Fruit fly (Drosophila melanogaster): ENCODE measurements around the gene shps.

shps gene

dm6 chr3R:24283582-24284085 lies 4.3 kb downstream of the shps start, which contains the start of gene CG6356:
Gene CG6356, plus strand, starts transcription at chr3R:24283955.
- TF ChIP-seq CG6276 (GFP tag; optimal IDR thresholded peaks at IDR 0.05) (peak; percentile 79), CG9139 (GFP tag; optimal IDR thresholded peaks at IDR 0.05) (no peak), CG16779 (tag; optimal IDR thresholded peaks at IDR 0.05) (peak; percentile 42), svp (GFP tag) (peak; percentile 60), Sox14 (GFP tag; optimal IDR thresholded peaks at IDR 0.05) (no peak), CG8119 (GFP tag; IDR thresholded peaks at IDR 0.05) (peak; percentile 37; the same call in 1 of the 3 replicates), CG3032 (tag; optimal IDR thresholded peaks at IDR 0.05) (no peak), Lpt (GFP tag; optimal IDR thresholded peaks at IDR 0.05) (peak; percentile 2), CG6854 (GFP tag; optimal IDR thresholded peaks at IDR 0.05) (no peak), eg (GFP tag; IDR thresholded peaks at IDR 0.05) (peak; percentile 67; the same call in 2 of the 3 replicates), dsx (GFP tag; optimal IDR thresholded peaks at IDR 0.05; ENCODE audit: poor library complexity, severe bottlenecking) (peak; percentile 8), esn (GFP tag; optimal IDR thresholded peaks at IDR 0.05) (no peak), acj6 (GFP tag; optimal IDR thresholded peaks at IDR 0.05) (no peak), OdsH (GFP tag; optimal IDR thresholded peaks at IDR 0.05) (no peak), CG34406 (GFP tag; optimal IDR thresholded peaks at IDR 0.05) (no peak), Eip93F (GFP tag; optimal IDR thresholded peaks at IDR 0.05) (no peak), Smox (GFP tag; optimal IDR thresholded peaks at IDR 0.05) (no peak), CG11294 (GFP tag; IDR thresholded peaks at IDR 0.05) (peak; percentile 14; the same call in 1 of the 2 replicates), CG8632 (GFP tag; optimal IDR thresholded peaks at IDR 0.05) (no peak), CG10631 (GFP tag; optimal IDR thresholded peaks at IDR 0.05) (no peak), Met (GFP tag; optimal IDR thresholded peaks at IDR 0.05) (no peak), Hr4 (GFP tag; optimal IDR thresholded peaks at IDR 0.05) (no peak), Ets96B (tag; optimal IDR thresholded peaks at IDR 0.05) (no peak), fd59A (GFP tag; optimal IDR thresholded peaks at IDR 0.05) (no peak), fkh (GFP tag; optimal IDR thresholded peaks at IDR 0.05) (no peak), CG3919 (GFP tag; optimal IDR thresholded peaks at IDR 0.05) (no peak), CG11762 (GFP tag; optimal IDR thresholded peaks at IDR 0.05; ENCODE audit: insufficient read depth) (no peak), Sox102F (GFP tag; optimal IDR thresholded peaks at IDR 0.05) (no peak), Hr39 (GFP tag; optimal IDR thresholded peaks at IDR 0.05) (no peak), CG1621 (tag; optimal IDR thresholded peaks at IDR 0.05) (peak; percentile 6), dac (GFP tag; optimal IDR thresholded peaks at IDR 0.05) (no peak), achi (GFP tag; optimal IDR thresholded peaks at IDR 0.05) (no peak), CG6808 (GFP tag; optimal IDR thresholded peaks at IDR 0.05) (peak; percentile 13), cyc (GFP tag; optimal IDR thresholded peaks at IDR 0.05) (no peak), CG6792 (GFP tag; optimal IDR thresholded peaks at IDR 0.05) (no peak), Gug (GFP tag; IDR thresholded peaks at IDR 0.05) (peak; percentile 43), lz (GFP tag; optimal IDR thresholded peaks at IDR 0.05) (no peak), net (GFP tag; optimal IDR thresholded peaks at IDR 0.05) (no peak), CG10669 (GFP tag; optimal IDR thresholded peaks at IDR 0.05) (no peak), ss (GFP tag; optimal IDR thresholded peaks at IDR 0.05) (peak in 1 of 2 experiments; percentile 21), Blimp-1 (GFP tag; optimal IDR thresholded peaks at IDR 0.05) (no peak), Eip75B (GFP tag; optimal IDR thresholded peaks at IDR 0.05) (no peak), pdm3 (GFP tag; optimal IDR thresholded peaks at IDR 0.05) (no peak), Eip78C (GFP tag) (peak; percentile 5), CG32006 (GFP tag; optimal IDR thresholded peaks at IDR 0.05) (peak; percentile 36), Ets21C (GFP tag; optimal IDR thresholded peaks at IDR 0.05) (no peak), vri (GFP tag; optimal IDR thresholded peaks at IDR 0.05) (no peak), CG15336 (GFP tag; IDR thresholded peaks at IDR 0.05) (peak; percentile 54; the same call in 1 of the 2 replicates), CG8319 (GFP tag; optimal IDR thresholded peaks at IDR 0.05) (no peak), salr (GFP tag; optimal IDR thresholded peaks at IDR 0.05) (no peak), Hr38 (GFP tag; optimal IDR thresholded peaks at IDR 0.05) (no peak), CG7368 (GFP tag; optimal IDR thresholded peaks at IDR 0.05) (no peak)

All from whole organism, prepupa.